Worm (Caenorhabditis elegans) whole organism, L1 larva: ENCODE data around the gene R10E8.3.

ENCODE experiments used
- alr-1 ChIP-seq: fragments of 200-800 bp; sonication (Bioruptor generic); optimal IDR thresholded peaks from 2 replicates; lab custom pipeline; 2018; ENCODE audit warnings: borderline replicate concordance, mild to moderate bottlenecking, missing genetic modification characterization, missing compliant biosample characterization
- hlh-17 ChIP-seq: fragments of 200-800 bp; sonication (Bioruptor generic); optimal IDR thresholded peaks from 2 replicates; lab custom pipeline; 2018; ENCODE audit warnings: missing genetic modification characterization, mild to moderate bottlenecking, missing compliant biosample characterization, moderate library complexity, borderline replicate concordance
- lin-13 ChIP-seq: fragments of 150-350 bp; optimal IDR thresholded peaks from 2 replicates; lab custom pipeline; 2014; ENCODE audit warnings: missing biosample characterization, missing genetic modification reagents, missing genetic modification characterization
- mdl-1 ChIP-seq, 2 experiments: fragments of 150-350 bp; optimal IDR thresholded peaks; 2 replicates each; lab custom pipeline; 2014 to 2017; ENCODE audit warnings: missing biosample characterization in 2 of 2, missing genetic modification characterization in 2 of 2, inconsistent platforms in 1 of 2
- nhr-12 ChIP-seq: sonication (generic microtip); optimal IDR thresholded peaks from 2 replicates; lab custom pipeline; 2017; ENCODE audit warnings: missing biosample characterization, missing genetic modification characterization
- nhr-19 ChIP-seq: fragments of 200-800 bp; sonication (Bioruptor generic); conservative IDR thresholded peaks from 2 replicates; pipeline ENCODE4 v1.3.6; 2022; ENCODE audit warnings: missing genetic modification characterization, missing compliant biosample characterization
- nhr-77 ChIP-seq: fragments of 150-350 bp; optimal IDR thresholded peaks from 2 replicates; lab custom pipeline; 2014; ENCODE audit warnings: missing biosample characterization, missing genetic modification characterization
- skn-1 ChIP-seq: fragments of 150-350 bp; optimal IDR thresholded peaks from 2 replicates; lab custom pipeline; 2014; ENCODE audit warnings: missing biosample characterization, missing genetic modification characterization
- sptf-1 ChIP-seq: fragments of 150-350 bp; optimal IDR thresholded peaks from 2 replicates; lab custom pipeline; 2014; ENCODE audit warnings: missing biosample characterization, missing genetic modification characterization
- tlp-1 ChIP-seq: fragments of 150-350 bp; optimal IDR thresholded peaks from 2 replicates; lab custom pipeline; 2014; ENCODE audit warnings: missing biosample characterization, missing genetic modification characterization
- unc-86 ChIP-seq: sonication (generic microtip); optimal IDR thresholded peaks from 2 replicates; lab custom pipeline; 2016; ENCODE audit warnings: missing genetic modification characterization, missing compliant biosample characterization
- zip-4 ChIP-seq: fragments of 200-800 bp; sonication (Bioruptor generic); optimal IDR thresholded peaks from 2 replicates; lab custom pipeline; 2018; ENCODE audit warnings: mild to moderate bottlenecking, missing genetic modification characterization, moderate library complexity, missing compliant biosample characterization
- ztf-11 ChIP-seq, 2 experiments: sonication (generic microtip); optimal IDR thresholded peaks; 2 replicates each; lab custom pipeline; 2016 to 2017; ENCODE audit warnings: missing genetic modification characterization in 2 of 2, missing biosample characterization in 1 of 2, missing compliant biosample characterization in 1 of 2

DNA sequence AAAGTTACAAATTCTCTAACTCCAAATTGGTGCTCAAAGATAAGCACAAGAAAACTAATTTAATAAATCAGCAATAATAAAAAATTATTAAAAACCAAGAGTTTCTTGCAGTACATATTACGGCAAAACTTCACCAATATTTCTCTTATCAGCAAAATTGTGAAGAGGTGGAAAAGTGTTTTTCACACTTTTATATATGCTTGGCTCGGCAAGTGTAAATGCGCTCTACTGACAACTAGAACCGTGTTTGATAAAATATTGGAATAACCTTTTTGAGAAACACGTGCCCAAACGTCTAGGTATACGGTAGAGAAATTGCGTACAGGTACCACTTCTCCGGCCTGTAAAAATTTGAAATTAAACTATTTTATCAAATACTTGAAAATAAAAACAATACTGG is 4.8 kb upstream of the R10E8.3 start, which contains the start of gene R10E8.8:
- no peak for TF ChIP-seq mdl-1 (tag; optimal IDR thresholded peaks at IDR 0.05; lab: Kevin White, UChicago)
- no peak for TF ChIP-seq nhr-19 (GFP tag; lab: Robert Waterston, UW)
- no peak for TF ChIP-seq alr-1 (tag; lab: Kevin White, UChicago)
- no peak for TF ChIP-seq zip-4
- TF ChIP-seq lin-13 (GFP tag; lab: Kevin White, UChicago): no peak
- no peak for TF ChIP-seq ztf-11 (tag; optimal IDR thresholded peaks at IDR 0.05; lab: Kevin White, UChicago)
- TF ChIP-seq tlp-1 (tag; lab: Kevin White, UChicago): no peak
- no peak for TF ChIP-seq sptf-1 (tag; lab: Kevin White, UChicago)
- TF ChIP-seq nhr-12 (tag; lab: Kevin White, UChicago): no peak
- TF ChIP-seq nhr-77 (tag; lab: Kevin White, UChicago): no peak
- TF ChIP-seq unc-86 (tag; lab: Kevin White, UChicago): no peak
- no peak for TF ChIP-seq hlh-17 (GFP tag; lab: Kevin White, UChicago)
- TF ChIP-seq skn-1 (tag; lab: Kevin White, UChicago): no peak
